Fruit fly (Drosophila melanogaster) ovary, adult (tissue): ENCODE measurements around the gene TH1.

Experiments used
- CG17801 ChIP-seq: fragments of 200-800 bp; optimal IDR thresholded peaks from 2 replicates; lab custom pipeline; 2019; ENCODE audit warnings: missing biosample characterization, mild to moderate bottlenecking, missing genetic modification characterization, moderate library complexity; ENCODE audit not compliant: partially characterized antibody

The TH1 gene

DNA sequence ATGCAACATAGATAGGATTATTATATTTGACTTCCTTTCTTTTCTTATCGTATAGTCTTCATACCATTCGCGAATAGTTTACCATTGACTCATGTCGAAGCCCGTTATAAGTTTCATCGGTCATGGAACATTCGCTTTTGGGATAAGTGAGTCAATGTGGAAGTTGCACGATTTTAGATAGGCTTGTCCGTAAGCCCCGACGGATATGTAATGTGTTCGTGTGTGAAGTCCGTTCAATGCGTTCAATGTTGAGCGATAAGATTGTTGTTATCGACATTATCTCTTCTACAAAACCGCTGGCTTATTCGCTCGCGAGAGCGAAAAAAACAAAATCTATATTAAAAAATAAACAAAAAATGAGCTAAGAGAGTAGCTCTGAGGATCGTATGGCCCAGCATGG is 13.6 kb upstream of the TH1 start, which contains the start of gene CG9981:
Gene CG9981 (minus strand): TSS at position 320 of the 400 bp plus-strand sequence.
- no peak for TF ChIP-seq CG17801 (GFP tag; lab: Kevin White, UChicago)

DNA sequence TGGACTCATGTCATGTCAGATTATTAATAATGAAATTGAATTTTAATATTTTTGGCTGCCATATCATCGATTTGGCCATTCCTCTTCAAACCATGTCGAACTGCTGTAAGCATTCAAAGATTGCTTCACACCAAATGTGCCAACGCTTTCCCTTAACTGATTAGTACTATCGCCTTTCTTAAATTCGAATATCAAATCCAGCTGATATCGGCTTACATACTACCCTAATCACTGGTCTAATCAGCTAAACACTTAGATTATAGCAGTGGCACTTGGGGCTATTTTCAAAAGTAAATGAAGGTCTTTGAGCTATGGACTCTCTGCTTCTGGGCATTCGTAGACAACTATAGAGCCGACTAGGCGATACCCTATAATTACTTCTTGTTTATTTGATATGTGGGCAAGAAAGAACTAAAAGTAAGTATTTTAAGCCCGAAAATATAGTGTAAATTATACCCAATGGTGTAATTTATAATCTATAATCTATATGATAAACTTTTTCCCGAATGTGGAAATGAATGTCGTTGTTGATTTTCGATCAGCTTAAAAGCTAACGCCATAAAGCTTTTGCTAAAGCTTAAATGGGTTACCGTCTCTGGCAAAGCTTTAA is 12.7 kb upstream of the TH1 start:
- TF ChIP-seq CG17801 (GFP tag; lab: Kevin White, UChicago): peak; percentile 74

DNA sequence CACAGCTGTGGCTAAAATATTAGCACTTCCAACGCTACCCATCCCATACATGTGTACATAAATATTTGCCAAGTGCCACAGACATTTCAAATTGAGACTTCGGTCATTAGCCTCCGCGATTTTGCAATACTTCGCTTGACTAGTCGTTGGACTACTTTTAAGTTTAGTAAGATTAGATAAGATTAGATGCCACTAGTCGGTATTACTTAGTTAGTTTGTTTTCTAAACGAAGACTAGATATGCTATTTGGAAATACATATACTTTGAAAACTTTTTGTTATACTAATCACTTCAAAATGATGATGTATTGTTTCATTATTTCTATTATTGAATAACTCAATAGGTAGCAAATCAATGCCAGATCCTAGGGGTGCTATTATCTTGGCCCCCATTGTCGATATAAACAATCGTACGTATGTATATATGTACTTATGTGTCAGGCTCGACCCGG is 5.3 kb downstream of the TH1 start:
- TF ChIP-seq CG17801 (GFP tag; lab: Kevin White, UChicago): peak; percentile 4

DNA sequence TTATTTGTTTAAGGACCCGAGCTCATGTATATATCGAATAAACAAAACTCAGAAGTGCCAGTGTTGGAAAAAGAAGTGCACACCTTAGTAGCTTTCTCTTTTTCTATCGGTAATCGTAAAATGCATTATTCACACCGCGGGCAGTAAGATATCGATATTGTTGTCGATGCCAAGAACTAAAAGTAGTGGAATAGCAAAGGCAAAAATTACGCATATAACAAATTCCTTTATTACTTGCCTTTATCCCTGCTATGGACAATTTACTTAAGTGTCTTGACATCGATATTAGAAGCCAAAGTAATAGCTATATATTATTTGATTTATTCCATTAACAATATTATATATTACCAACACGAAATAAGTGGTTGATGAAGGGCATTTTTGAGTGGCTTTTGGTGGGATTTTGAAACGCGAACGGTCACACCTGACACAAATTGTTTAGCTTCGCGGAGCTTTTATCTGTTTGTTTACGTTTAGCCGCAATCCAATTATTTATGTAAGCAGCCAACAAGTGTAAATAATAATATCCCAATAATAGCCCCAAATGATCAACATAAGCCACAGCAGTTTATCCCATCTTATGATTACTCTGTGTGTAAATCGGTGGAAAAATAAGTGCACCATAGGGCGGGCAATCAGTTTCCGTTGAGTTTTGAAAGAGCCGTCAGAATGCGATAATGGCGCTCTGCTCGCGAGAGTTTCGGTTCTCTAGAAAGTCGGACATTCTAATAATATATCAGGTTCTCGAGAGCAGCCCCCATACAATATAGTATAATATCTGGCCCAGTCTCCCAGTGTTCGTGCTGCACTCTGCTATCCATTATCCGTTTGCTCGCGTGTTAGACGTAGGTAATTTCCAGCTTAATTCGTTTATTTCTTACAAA is 6.2 kb downstream of the TH1 start, which contains the start of the genes CG9992 and CG4239:
Gene CG9992 (minus strand): TSS at position 66 of the 884 bp plus-strand sequence.
Gene CG4239 (plus strand): TSS at position 436 of the 884 bp plus-strand sequence.
- TF ChIP-seq CG17801 (GFP tag; lab: Kevin White, UChicago): peak; percentile 7

DNA sequence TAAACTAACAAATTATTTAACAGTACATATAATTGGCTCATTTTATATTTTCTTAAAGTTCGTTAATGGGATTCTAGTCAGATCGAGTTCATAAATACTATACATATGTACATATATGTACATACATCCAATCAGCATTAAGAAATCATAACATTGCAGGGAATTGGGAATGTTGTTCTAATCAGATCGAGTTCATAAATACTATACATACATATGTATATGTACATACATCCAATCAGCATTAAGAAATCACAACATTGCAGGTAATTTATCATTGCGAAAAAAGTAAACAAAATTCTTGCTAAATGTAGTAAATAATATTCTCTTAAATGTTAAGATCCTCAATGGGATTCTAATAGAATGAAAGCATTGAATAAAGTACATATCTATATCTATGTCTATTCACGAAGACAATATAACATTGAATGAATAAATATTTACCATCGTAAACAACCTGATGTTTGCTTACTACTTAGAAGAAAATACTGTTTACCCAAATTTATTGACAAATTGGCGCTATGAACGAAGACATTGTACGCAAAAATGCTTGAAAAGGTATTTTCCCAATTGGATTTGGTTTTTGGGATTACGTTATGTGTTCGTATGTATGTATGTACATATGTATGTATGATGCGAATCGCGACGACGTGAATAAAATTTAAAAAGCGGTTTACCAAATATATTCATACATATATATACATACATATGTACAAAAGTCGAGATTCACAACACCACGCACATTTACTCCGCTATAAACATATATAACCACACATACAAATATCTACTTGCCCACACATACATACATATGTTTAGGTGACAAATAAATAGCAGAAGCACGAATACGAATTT is 7.3 kb downstream of the TH1 start:
- no peak for TF ChIP-seq CG17801 (GFP tag; lab: Kevin White, UChicago)

DNA sequence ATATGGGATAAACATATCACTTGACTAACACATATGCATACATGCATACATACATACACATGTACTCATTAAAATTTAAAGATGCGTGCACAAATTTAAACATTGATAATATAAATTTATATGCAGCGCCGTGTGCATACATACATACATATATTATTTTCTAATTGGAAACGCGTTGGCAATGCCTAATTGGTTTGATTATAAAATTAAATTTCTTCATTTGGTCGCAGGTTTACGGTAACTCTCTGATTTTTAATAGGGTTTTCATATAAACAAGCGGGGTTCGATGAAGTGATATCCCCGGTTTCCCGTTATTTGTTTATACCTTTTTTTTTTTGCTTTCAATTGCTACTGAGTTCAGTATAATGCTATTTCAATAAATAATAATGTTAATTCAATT is 17.2 kb downstream of the TH1 start:
- no peak for TF ChIP-seq CG17801 (GFP tag; lab: Kevin White, UChicago)

DNA sequence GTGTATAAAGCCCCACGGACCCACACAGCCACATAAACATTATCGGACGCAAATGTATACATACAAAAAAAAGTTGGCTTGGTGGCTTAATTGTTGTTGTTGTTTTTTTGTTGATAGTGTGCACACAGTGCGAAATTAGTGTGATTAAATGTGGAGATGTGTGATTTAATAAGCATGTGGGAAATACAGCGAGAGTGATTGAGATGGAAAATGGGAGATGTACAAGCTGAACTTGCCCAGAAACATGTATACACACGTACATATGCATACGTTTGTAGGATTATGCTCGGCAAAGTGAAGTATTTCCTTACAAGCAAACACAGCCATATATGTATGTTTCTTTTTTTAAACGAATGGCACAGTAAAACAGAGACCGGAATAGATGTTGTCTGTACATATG is 17.7 kb downstream of the TH1 start:
- TF ChIP-seq CG17801 (GFP tag; lab: Kevin White, UChicago): no peak

DNA sequence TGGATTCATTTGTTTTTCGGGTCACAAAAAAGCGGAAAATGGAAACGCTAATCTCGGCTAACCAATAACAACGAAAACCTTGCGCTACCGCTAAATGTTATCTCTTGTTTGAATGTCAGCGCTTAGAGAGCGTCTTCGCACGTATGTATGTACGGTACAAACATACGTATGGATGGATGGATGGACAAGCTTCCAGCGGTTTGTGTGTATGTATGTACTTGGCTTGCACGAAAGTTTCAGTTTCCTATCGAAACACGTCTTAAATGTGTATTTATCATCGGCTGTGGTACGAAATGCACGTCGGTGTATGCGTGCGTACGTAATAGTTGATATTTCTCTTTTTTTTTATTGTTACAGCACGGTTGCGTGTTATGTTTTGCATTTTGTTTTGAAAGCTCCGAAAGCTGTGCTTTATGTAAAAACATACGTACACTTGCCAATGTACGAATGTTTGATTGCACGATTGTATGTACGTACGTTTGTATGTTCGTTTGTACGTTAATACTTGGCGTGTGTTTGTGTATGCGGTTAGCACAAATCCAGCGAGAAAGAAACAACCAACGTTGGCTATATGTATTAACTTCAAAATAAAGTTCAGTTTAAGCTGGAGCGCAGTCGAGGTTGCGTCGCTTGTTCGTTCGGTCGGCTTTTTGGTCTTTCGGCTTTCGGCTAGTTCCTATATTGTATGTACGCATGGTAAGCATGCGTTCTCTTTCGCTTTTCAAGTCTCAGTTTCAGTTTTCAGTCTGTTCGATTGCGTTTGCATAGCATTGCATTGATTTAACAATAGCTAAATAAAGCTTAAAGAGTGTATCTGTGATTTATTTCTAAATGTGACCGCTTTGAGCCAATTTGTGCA is 18.5 kb downstream of the TH1 start, which contains the start of gene Fur2:
Gene Fur2 (plus strand): TSS at position 595 of the 859 bp plus-strand sequence.
- TF ChIP-seq CG17801 (GFP tag; lab: Kevin White, UChicago): peak; percentile 64

DNA sequence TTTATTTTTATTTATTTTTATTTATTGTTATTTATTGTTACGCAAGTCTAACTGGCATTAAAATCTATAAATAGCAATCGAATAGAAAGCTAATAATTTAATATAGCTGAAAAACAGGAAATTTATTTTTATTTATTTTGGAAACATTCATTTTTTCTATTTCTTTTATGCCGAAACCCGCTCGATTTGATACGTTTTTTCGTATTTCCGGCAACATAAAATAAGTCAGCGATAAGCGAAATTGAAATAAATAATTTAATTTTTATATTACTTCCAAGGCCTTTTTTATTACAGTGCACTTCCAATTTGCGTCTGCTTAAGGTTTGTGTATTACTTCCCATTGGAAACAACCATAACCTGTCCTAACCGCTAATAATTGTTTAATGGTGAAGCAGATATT is 19.3 kb downstream of the TH1 start:
- no peak for TF ChIP-seq CG17801 (GFP tag; lab: Kevin White, UChicago)

DNA sequence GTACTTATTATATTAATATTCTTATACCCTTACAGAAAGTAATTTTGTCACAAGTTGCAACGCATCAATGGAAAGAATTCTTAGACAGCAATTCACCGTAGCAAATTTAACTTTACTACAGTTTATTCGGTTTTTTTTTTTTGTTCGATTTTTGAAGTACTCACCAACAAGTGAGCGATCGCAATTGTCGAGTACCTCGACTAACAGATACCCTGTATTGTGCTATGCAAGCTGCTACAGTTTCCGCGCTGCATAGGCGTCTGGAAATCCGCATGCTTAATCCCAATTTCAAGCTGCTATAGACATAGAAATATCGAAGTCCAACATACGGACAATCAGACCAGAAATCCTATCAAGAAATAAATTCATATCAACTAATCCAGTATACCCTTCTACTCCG is 22.7 kb downstream of the TH1 start:
- no peak for TF ChIP-seq CG17801 (GFP tag; lab: Kevin White, UChicago)

DNA sequence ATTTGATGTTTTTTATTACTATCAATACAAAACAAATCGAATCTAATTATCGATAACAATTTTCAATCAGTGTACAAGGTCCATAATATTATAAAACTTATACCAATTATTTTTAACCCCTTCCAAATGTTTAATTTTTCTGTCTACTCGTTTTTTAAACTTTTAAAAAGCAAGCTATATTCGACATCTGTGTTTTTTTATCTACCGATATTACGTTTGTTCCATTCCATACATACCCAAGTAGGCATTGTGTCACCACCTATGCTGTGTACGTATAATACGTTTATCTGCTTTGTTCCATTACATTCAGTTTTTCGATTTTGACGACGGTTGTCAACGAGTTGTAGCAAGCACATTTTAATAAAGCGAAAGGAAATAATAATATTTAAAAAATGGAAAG is 29.9 kb downstream of the TH1 start, which contains the start of gene nonA:
Gene nonA (plus strand): TSS at position 264 of the 400 bp plus-strand sequence.
- no peak for TF ChIP-seq CG17801 (GFP tag; lab: Kevin White, UChicago)

DNA sequence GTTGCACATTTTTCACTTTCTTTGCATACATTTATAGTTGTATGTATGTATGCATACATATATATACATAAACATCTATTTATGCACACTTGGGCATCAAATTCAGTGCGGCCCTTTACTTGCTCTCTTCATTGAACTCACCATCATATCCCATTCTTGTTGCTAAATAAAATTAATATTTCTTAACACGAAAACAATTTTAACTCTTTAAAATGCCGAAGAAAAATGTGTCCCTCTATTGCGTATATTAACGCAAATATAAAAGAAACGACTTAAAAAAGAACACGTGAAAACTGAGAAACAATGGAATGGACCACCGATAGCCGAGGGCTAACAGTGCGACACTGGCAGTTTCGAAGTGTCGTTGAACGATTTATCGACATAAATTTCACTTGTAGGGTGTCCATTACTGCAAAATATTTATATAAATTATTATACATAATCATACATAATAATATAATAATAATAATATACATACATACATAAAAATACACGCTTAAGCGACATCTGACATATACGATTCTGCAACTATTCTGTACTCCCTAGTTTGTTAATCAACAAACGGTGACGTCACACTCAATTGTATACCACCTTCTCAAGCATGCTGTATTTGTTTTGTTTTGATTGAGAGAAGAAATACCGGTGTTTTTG is 32.4 kb downstream of the TH1 start, which contains the start of the genes U2af50 and PIG-Q:
Gene U2af50 (minus strand): TSS at position 370 of the 651 bp plus-strand sequence.
Gene PIG-Q (plus strand): TSS at position 474 of the 651 bp plus-strand sequence.
- TF ChIP-seq CG17801 (GFP tag; lab: Kevin White, UChicago): peak; percentile 94

DNA sequence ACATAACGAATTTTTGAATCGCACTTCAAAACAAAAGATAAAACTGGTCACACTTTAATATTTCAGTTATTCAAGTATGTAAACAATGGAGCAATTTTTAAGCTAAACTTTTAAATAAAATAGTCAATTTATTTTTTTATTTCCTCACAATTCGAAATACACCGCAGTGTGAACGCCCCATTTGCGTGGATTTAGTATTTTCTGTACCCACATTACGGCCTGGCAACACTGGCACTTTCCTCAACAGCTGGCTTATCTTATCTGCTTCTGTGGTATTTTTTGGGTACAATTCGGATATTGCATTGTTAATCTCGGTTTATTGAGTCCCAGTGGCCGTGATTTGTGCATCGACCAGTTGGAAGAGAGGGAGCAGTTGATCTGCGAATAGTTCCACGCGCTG is 41.2 kb downstream of the TH1 start, which contains the start of gene sl:
Gene sl (plus strand): TSS at position 254 of the 400 bp plus-strand sequence.
- no peak for TF ChIP-seq CG17801 (GFP tag; lab: Kevin White, UChicago)
